Worm (Caenorhabditis elegans): ENCODE data around the gene ZK1248.11.

Gene ZK1248.11

ce11 chrII:5792490-5792889 is 35.9 kb downstream of the ZK1248.11 start, which contains the start of gene K05F1.14:
K05F1.14 (minus strand) TSS chrII:5792590.
- no peak for TF ChIP-seq lin-29 (GFP tag; IDR thresholded peaks at IDR 0.05)

- TF ChIP-seq spr-3 (GFP tag; optimal IDR thresholded peaks at IDR 0.05) (no peak), ctbp-1 (GFP tag; IDR thresholded peaks at IDR 0.05) (no peak), dve-1 (tag; optimal IDR thresholded peaks at IDR 0.05; ENCODE audit: insufficient read depth) (no peak), nhr-76 (tag; optimal IDR thresholded peaks at IDR 0.05) (no peak), ceh-20 (GFP tag; IDR thresholded peaks at IDR 0.05) (no peak), aly-2 (tag; optimal IDR thresholded peaks at IDR 0.05) (no peak), aha-1 (tag) (peak; percentile 81), lsy-2 (tag; optimal IDR thresholded peaks at IDR 0.05) (no peak), daf-16 (GFP tag; optimal IDR thresholded peaks at IDR 0.05) (peak in 1 of 2 experiments; percentile 40), daf-16 (tag; optimal IDR thresholded peaks at IDR 0.05) (no peak), arid-1 (GFP tag; conservative IDR thresholded peaks at IDR 0.05) (no peak), ztf-7 (tag; optimal IDR thresholded peaks at IDR 0.05) (no peak), nhr-11 (tag; optimal IDR thresholded peaks at IDR 0.05) (peak; percentile 59), rbr-2 (tag; optimal IDR thresholded peaks at IDR 0.05) (no peak), ama-1 (optimal IDR thresholded peaks at IDR 0.05) (no peak)
These were observed 38.0 kb downstream of the ZK1248.11 start, which contains the start of gene lect-2 for ce11 chrII:5790313-5790773. lect-2 (plus strand) TSS chrII:5790723.

- TF ChIP-seq aha-1 (tag) (peak; percentile 74), ZK546.5 (tag; optimal IDR thresholded peaks at IDR 0.05) (no peak)
These were observed 39.6 kb downstream of the ZK1248.11 start, which contains the start of gene K05F1.13 for ce11 chrII:5788815-5789214. K05F1.13 (plus strand) TSS chrII:5789115.

ce11 chrII:5785504-5785903 is 42.9 kb downstream of the ZK1248.11 start:
- TF ChIP-seq ces-1 (GFP tag; optimal IDR thresholded peaks at IDR 0.05) (no peak), F44E2.7 (GFP tag; IDR thresholded peaks at IDR 0.05) (no peak), ceh-82 (tag; optimal IDR thresholded peaks at IDR 0.05) (no peak), daf-19 (GFP tag; conservative IDR thresholded peaks at IDR 0.05) (no peak), unc-62 (GFP tag; optimal IDR thresholded peaks at IDR 0.05 in 1 of 2) (peak in 1 of 2 experiments; percentile 92), unc-62 (tag; optimal IDR thresholded peaks at IDR 0.05) (no peak), zag-1 (tag; optimal IDR thresholded peaks at IDR 0.05) (no peak), nhr-111 (GFP tag; optimal IDR thresholded peaks at IDR 0.05) (no peak), lim-7 (GFP tag; IDR thresholded peaks at IDR 0.05) (no peak)

- peak; percentile 85; the same call in 1 of the 2 replicates for TF ChIP-seq pha-4 (GFP tag; IDR thresholded peaks at IDR 0.05)
- TF ChIP-seq pha-4 (tag; optimal IDR thresholded peaks at IDR 0.05) = no peak
- peak; percentile 85 for TF ChIP-seq snpc-1.2 (GFP tag; IDR thresholded peaks at IDR 0.05)
- TF ChIP-seq nhr-11 (tag; optimal IDR thresholded peaks at IDR 0.05) = no peak
- peak; percentile 71 for TF ChIP-seq sdz-12 (GFP tag; optimal IDR thresholded peaks at IDR 0.05)
- peak; percentile 23 for TF ChIP-seq zfp-2 (tag; optimal IDR thresholded peaks at IDR 0.05)
- no peak; the same call in none of the 2 replicates for TF ChIP-seq set-16 (GFP tag; IDR thresholded peaks at IDR 0.05)
- TF ChIP-seq ZK546.5 (tag; optimal IDR thresholded peaks at IDR 0.05) = no peak
- peak; percentile 78 for TF ChIP-seq rbr-2 (tag; optimal IDR thresholded peaks at IDR 0.05)
- peak; percentile 65 for TF ChIP-seq mep-1 (tag; optimal IDR thresholded peaks at IDR 0.05)
- peak in 1 of 2 experiments; percentile 54 for TF ChIP-seq lsy-2 (tag; optimal IDR thresholded peaks at IDR 0.05)
- no peak for TF ChIP-seq aly-2 (tag; optimal IDR thresholded peaks at IDR 0.05)
- no peak for TF ChIP-seq ama-1 (optimal IDR thresholded peaks at IDR 0.05)
- peak; percentile 76 for TF ChIP-seq mdt-29 (GFP tag; IDR thresholded peaks at IDR 0.05)
- TF ChIP-seq nhr-77 (tag; optimal IDR thresholded peaks at IDR 0.05) = no peak
- TF ChIP-seq zfp-3 (GFP tag; conservative IDR thresholded peaks at IDR 0.05) = peak; percentile 80; the same call in 1 of the 2 replicates
- peak; percentile 39 for TF ChIP-seq nhr-111 (GFP tag; optimal IDR thresholded peaks at IDR 0.05)
- peak; percentile 46 for TF ChIP-seq nhr-48 (tag; optimal IDR thresholded peaks at IDR 0.05)
- 0 out of 2 replicates have a peak, but pooled peaks have one; percentile 56 for TF ChIP-seq F44E2.7 (GFP tag; IDR thresholded peaks at IDR 0.05)
- TF ChIP-seq Y5F2A.4 (GFP tag; optimal IDR thresholded peaks at IDR 0.05) = peak; percentile 83
- 0 out of 2 replicates have a peak, but pooled peaks have one; percentile 37 for TF ChIP-seq zip-11 (GFP tag; IDR thresholded peaks at IDR 0.05)
- TF ChIP-seq Y48G9A.11 (GFP tag; IDR thresholded peaks at IDR 0.05) = peak; percentile 84
- peak; percentile 73 for TF ChIP-seq jun-1 (tag; optimal IDR thresholded peaks at IDR 0.05)
- TF ChIP-seq T26A8.4 (GFP tag; IDR thresholded peaks at IDR 0.05) = peak; percentile 80
These were observed 46.2 kb downstream of the ZK1248.11 start, which contains the start of gene K05F1.6 for ce11 chrII:5781935-5782921. K05F1.6 (plus strand) TSS chrII:5782520.
